Worm (Caenorhabditis elegans) whole organism, L3 larva: ENCODE results near the gene srbc-44.

Experiments
- ceh-16 ChIP-seq: sonication (generic microtip); optimal IDR thresholded peaks from 2 replicates; lab custom pipeline; 2017; ENCODE audit warnings: missing biosample characterization, missing genetic modification characterization
- elt-1 ChIP-seq: fragments of 150-350 bp; optimal IDR thresholded peaks from 2 replicates; lab custom pipeline; 2014; ENCODE audit warnings: missing biosample characterization, missing genetic modification characterization
- hmg-11 ChIP-seq: sonication (generic microtip); optimal IDR thresholded peaks from 2 replicates; lab custom pipeline; 2016; ENCODE audit warnings: missing genetic modification characterization, missing compliant biosample characterization
- lin-15B ChIP-seq: fragments of 150-350 bp; optimal IDR thresholded peaks from 2 replicates; lab custom pipeline; 2014; ENCODE audit warnings: missing biosample characterization, missing genetic modification characterization
- mdl-1 ChIP-seq: fragments of 150-350 bp; optimal IDR thresholded peaks from 2 replicates; lab custom pipeline; 2014; ENCODE audit warnings: missing biosample characterization, missing genetic modification characterization
- nhr-28 ChIP-seq: fragments of 150-350 bp; optimal IDR thresholded peaks from 2 replicates; lab custom pipeline; 2014; ENCODE audit warnings: missing biosample characterization, missing genetic modification characterization
- nhr-76 ChIP-seq: fragments of 150-350 bp; sonication (generic microtip); optimal IDR thresholded peaks from 5 replicates; lab custom pipeline; 2014; ENCODE audit warnings: missing biosample characterization, missing genetic modification characterization
- zag-1 ChIP-seq: fragments of 150-350 bp; optimal IDR thresholded peaks from 2 replicates; lab custom pipeline; 2014; ENCODE audit warnings: missing biosample characterization, missing genetic modification characterization

DNA sequence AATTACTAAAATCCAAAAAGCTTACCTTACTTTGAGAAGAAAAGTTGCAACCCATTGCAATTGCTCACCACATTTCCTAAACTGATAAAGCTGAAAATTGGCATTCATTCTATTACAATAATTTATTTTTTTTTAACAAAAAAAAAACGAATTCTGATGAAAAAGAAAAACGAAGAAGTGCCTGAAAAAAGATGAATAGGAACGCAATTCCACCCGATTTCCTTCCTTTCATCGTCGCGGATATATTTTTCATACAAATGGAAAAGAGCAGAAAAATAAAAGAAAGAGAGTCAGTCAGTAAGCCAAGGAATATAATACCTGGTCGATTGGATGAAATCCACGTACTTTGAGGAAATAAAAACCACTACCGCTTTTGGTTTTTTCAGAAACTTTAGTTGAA, 33.5 kb downstream of the srbc-44 start, which contains the start of gene gpa-13:
- TF ChIP-seq lin-15B (tag; lab: Kevin White, UChicago): no peak
- no peak for TF ChIP-seq zag-1 (tag; lab: Kevin White, UChicago)
- no peak for TF ChIP-seq nhr-28 (tag; lab: Kevin White, UChicago)
- no peak for TF ChIP-seq nhr-76 (tag; lab: Kevin White, UChicago)
- no peak for TF ChIP-seq mdl-1 (tag; lab: Kevin White, UChicago)
- no peak for TF ChIP-seq hmg-11 (tag; lab: Kevin White, UChicago)
- TF ChIP-seq elt-1 (tag; lab: Kevin White, UChicago): no peak
- TF ChIP-seq ceh-16: no peak
